Worm (Caenorhabditis elegans) whole organism, midembryonic: ENCODE data around the gene C08B6.5.

Source experiments
- T22C8.4 ChIP-seq: fragments of 200-800 bp; sonication (Bioruptor generic); IDR thresholded peaks from 2 replicates; pipeline ENCODE4 v1.3.6; 2022; ENCODE audit warnings: missing genetic modification characterization, missing compliant biosample characterization
- cog-1 ChIP-seq: sonication (generic microtip); optimal IDR thresholded peaks from 2 replicates; lab custom pipeline; 2016; ENCODE audit warnings: missing genetic modification characterization, missing compliant biosample characterization
- flt-1 ChIP-seq: fragments of 200-800 bp; sonication (Bioruptor generic); IDR thresholded peaks from 2 replicates; pipeline ENCODE4 v1.3.6; 2022; ENCODE audit warnings: missing genetic modification characterization, missing compliant biosample characterization
- klf-2 ChIP-seq: fragments of 200-800 bp; sonication (Bioruptor generic); conservative IDR thresholded peaks from 2 replicates; pipeline ENCODE4 v1.3.6; 2022; ENCODE audit warnings: missing genetic modification reagents, missing genetic modification characterization, missing compliant biosample characterization
- med-1 ChIP-seq: sonication (generic microtip); optimal IDR thresholded peaks from 2 replicates; lab custom pipeline; 2017; ENCODE audit warnings: missing genetic modification characterization, mild to moderate bottlenecking, missing compliant biosample characterization, antibody characterized with exemption, missing genetic modification reagents; ENCODE audit not compliant: insufficient read depth
- ref-1 ChIP-seq: fragments of 200-800 bp; sonication (Bioruptor generic); conservative IDR thresholded peaks from 2 replicates; pipeline ENCODE4 v1.3.6; 2022; ENCODE audit warnings: missing genetic modification reagents, missing genetic modification characterization, missing compliant biosample characterization
- tab-1 ChIP-seq: fragments of 200-800 bp; sonication (Bioruptor generic); IDR thresholded peaks from 2 replicates; pipeline ENCODE4 v1.3.6; 2022; ENCODE audit warnings: missing genetic modification characterization, missing compliant biosample characterization
- ztf-23 ChIP-seq: fragments of 200-800 bp; sonication (Bioruptor generic); IDR thresholded peaks from 2 replicates; pipeline ENCODE4 v1.3.6; 2022; ENCODE audit warnings: missing genetic modification reagents, missing genetic modification characterization, missing compliant biosample characterization
- ztf-29 ChIP-seq: fragments of 200-800 bp; sonication (Bioruptor generic); IDR thresholded peaks from 2 replicates; pipeline ENCODE4 v1.3.6; 2022; ENCODE audit warnings: missing genetic modification reagents, missing genetic modification characterization, missing compliant biosample characterization

C08B6.5 gene

DNA sequence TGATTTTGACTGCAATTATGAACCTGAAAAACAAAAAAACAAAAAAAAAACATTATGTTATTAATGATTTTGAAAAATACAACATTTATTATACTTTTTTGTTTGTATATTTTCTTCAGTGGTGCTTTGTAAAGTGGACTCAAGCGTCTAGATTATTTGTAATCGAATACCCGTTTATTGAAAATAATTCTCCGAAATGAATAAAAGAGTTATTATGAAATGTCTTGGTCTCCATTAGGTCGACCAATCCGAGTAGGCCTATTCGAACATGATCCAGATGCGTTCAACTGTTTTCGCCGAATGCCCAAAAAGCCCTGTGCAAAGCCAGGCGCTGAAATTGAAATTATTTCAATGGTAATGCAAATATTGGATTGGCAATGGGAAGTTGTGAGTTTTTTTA lies at the start of gene C08B6.5:
C08B6.5 (plus strand) TSS at position 301 of the 400 bp plus-strand sequence.
- no peak for TF ChIP-seq flt-1 (GFP tag; lab: Robert Waterston, UW)
- TF ChIP-seq ztf-29, result no peak
- TF ChIP-seq med-1, result no peak
- no peak for TF ChIP-seq ref-1 (GFP tag; lab: Robert Waterston, UW)

DNA sequence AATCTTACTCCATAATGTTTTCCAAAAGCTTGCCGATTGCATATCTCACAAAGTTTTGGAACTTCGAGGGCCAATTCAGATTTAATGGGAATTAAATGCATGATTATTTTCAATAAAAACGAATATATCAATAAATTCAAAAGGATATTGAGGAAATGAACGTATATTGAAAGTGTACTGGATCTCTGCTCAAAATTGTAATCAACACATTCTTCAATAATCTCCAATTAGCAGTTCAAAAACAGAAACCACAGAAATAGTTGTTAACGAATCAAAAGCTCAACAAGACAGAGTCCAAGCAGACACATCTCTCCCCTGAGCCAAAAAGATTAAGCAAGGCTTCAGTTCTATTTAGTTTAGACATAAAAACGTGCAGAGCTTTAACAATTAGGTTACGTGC lies 47.0 kb upstream of the C08B6.5 start, which contains the start of gene nhr-192:
nhr-192 (minus strand) TSS at position 101 of the 400 bp plus-strand sequence.
- no peak for TF ChIP-seq ztf-23 (GFP tag; lab: Robert Waterston, UW)
- TF ChIP-seq ztf-29, result no peak
- TF ChIP-seq med-1, result no peak
- no peak for TF ChIP-seq tab-1
- TF ChIP-seq klf-2 (GFP tag; lab: Robert Waterston, UW), result no peak
- TF ChIP-seq cog-1 (tag; lab: Kevin White, UChicago), result no peak
- no peak for TF ChIP-seq T22C8.4 (GFP tag; lab: Robert Waterston, UW)
- no peak for TF ChIP-seq flt-1 (GFP tag; lab: Robert Waterston, UW)
- no peak for TF ChIP-seq ref-1 (GFP tag; lab: Robert Waterston, UW)

DNA sequence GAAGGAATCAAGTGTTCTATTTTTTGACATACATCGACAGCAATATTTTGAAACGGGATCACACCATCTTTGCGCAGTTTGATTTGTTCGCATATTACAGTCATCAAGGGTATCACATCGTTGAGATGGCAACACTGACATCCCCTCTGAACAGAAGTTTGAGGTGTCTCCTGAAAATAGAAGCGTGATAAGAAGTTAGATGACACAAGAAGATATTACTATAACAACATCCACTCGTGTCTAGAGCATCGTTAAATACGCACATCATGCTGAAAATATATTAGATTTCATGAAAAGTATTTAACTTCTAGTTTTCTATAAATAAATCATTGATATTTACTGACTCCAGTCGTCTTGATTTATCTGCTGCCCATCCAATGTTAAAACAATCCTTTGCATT lies 44.8 kb upstream of the C08B6.5 start:
- TF ChIP-seq cog-1 (tag; lab: Kevin White, UChicago) (no peak), med-1 (no peak), flt-1 (GFP tag; lab: Robert Waterston, UW) (no peak), T22C8.4 (GFP tag; lab: Robert Waterston, UW) (no peak), ztf-29 (no peak), tab-1 (no peak), ztf-23 (GFP tag; lab: Robert Waterston, UW) (no peak), ref-1 (GFP tag; lab: Robert Waterston, UW) (no peak)

DNA sequence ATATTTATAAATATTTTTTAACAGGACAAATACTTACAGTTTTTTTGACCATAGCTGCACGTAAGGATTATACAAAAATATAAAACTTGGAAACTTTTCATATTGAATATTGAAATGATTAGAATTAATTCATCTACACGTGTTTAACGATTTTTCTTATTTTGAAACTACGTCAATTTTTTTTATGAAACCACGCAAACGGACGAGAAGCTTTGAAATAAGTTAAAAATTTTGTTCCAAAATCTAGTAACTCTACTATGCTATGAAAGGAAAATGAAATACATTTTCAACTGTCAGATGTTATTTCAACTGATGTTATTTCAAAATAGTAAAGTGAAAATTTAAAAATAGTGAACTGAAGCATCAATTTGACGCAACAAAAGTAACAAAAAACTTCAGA lies 43.8 kb upstream of the C08B6.5 start, which contains the start of gene F57A8.6:
F57A8.6 (minus strand) TSS at position 101 of the 400 bp plus-strand sequence.
- no peak for TF ChIP-seq ref-1 (GFP tag; lab: Robert Waterston, UW)
- no peak for TF ChIP-seq T22C8.4 (GFP tag; lab: Robert Waterston, UW)
- TF ChIP-seq ztf-23 (GFP tag; lab: Robert Waterston, UW), result no peak
- no peak for TF ChIP-seq tab-1

DNA sequence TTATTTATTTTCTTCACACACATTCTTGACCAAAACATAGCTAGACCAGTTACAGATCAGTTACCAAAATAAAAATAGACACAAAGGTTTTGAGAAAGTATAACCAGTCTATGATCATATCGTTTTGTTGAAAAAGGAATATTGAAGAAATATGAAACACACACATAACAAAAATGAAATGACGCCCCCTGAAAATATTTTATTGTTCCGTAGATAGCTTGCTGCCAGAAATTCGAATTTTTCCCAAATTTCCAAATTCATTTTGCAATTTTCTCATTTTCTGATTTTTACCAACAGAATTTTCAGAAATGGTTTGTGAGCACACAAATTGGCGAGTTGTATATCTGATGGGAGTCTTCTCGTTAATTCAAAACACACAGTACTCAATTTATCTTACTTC lies 42.1 kb upstream of the C08B6.5 start, which contains the start of gene F57A8.7:
F57A8.7 (plus strand) TSS at position 301 of the 400 bp plus-strand sequence.
- TF ChIP-seq ztf-23 (GFP tag; lab: Robert Waterston, UW), result no peak

DNA sequence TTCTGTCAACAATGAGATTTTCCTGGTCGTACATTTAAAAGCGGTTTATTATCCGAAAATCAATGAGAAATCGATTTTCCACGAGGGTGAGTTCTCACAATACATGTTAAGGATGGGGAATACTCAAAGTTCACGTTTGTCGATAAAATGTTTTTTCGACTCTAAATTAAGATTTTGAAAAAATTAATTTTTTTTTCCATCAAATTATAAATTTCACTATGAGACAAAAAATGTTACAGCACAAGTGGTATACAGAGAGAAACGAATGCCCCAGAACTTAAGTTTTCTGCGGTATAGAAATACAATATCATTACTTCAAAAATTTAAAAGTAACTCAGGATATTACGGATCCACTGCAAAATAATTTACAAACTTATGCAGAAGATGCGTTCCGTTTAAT lies 39.3 kb upstream of the C08B6.5 start, which contains the start of gene R04B5.1:
R04B5.1 (minus strand) TSS at position 101 of the 400 bp plus-strand sequence.
- no peak for TF ChIP-seq flt-1 (GFP tag; lab: Robert Waterston, UW)
- TF ChIP-seq T22C8.4 (GFP tag; lab: Robert Waterston, UW), result no peak
- TF ChIP-seq tab-1, result no peak
- no peak for TF ChIP-seq med-1
- TF ChIP-seq cog-1 (tag; lab: Kevin White, UChicago), result no peak
- no peak for TF ChIP-seq ztf-23 (GFP tag; lab: Robert Waterston, UW)

DNA sequence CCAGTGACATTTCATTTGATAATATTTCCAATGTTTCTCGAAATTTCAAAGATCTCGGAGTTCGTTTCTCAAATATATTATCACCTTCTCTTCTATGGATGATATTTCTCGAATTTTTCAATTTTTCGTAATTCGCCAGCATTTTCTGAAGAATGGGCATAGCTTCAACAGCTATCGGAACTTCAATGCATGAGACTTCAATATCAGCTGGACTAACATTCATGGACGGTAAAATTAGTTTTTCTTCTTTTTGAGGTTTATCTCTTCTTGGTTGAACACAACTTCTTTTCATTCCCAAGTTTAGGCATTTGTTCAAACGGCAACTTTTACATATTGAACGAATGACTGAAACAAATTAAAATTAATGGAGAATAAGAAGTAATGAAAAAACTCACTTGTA lies 36.7 kb upstream of the C08B6.5 start:
- no peak for TF ChIP-seq tab-1
- TF ChIP-seq T22C8.4 (GFP tag; lab: Robert Waterston, UW), result no peak

DNA sequence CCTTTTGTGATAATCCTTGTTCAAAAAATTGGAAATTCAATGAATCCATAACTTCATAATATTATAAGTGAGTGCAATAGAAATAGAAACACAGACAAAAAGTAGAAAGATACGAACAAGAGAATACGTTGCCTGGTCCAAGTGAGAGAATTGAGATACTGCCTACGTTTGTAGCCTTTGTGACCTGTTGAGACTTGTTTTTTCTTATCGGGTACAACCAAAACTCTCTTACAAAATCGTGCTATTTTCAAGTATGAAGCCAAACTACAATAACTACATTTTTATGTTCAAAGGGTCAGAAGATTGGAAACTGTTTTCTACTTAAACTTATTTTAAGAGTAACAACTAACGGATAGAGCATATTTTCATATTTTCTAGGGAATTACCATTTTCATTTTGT lies 35.9 kb upstream of the C08B6.5 start, which contains the start of gene nhr-205:
nhr-205 (minus strand) TSS at position 141 of the 400 bp plus-strand sequence.
- TF ChIP-seq ztf-29, result no peak
- no peak for TF ChIP-seq klf-2 (GFP tag; lab: Robert Waterston, UW)
- TF ChIP-seq cog-1 (tag; lab: Kevin White, UChicago), result no peak

DNA sequence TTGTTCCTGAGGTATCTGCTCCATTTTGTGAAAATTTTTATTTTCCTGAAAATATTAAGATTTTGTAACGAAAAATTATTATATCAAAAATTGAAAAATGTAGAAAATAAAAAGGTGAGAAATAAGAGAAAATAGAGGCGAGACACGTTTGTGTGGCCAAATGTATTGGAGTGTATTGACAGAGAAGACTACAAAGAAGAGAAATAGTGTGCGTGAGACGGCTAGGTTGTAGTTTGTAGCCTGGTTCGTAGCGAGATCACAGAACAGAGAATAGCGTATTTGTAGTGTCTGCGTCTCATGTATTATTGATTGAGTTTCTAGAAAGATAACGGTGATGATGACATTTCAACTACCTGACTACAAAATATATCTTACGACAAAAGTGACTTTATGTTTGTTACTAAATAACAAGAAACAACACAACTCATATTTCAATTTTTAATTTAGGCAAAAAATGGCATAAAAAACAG lies 33.5 kb upstream of the C08B6.5 start, which contains the start of gene nhr-12:
nhr-12 (minus strand) TSS at position 51 of the 470 bp plus-strand sequence.
- TF ChIP-seq cog-1 (tag; lab: Kevin White, UChicago), result no peak
- no peak for TF ChIP-seq ref-1 (GFP tag; lab: Robert Waterston, UW)
- no peak for TF ChIP-seq ztf-23 (GFP tag; lab: Robert Waterston, UW)
- TF ChIP-seq klf-2 (GFP tag; lab: Robert Waterston, UW), result no peak
- no peak for TF ChIP-seq med-1
- no peak for TF ChIP-seq ztf-29
- TF ChIP-seq T22C8.4 (GFP tag; lab: Robert Waterston, UW), result no peak
- no peak for TF ChIP-seq tab-1
- no peak for TF ChIP-seq flt-1 (GFP tag; lab: Robert Waterston, UW)

DNA sequence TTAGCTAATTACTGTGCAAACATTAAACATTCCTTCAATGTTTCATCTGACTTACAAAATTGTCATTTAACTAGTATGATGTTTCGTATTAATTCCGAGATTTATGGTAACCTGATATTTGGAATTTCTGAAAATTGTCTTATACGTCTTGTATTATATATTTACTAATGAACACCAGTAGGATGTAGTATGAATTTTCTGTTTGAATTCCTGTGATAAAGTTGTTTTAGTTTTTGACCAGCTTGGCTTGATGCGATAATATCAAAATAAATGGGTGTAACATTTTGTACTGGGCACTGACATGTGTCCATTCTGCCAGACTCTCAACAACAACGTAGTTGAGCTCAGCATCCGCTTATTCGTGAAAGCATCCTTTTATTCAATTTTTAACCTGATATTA lies 32.7 kb upstream of the C08B6.5 start, which contains the start of gene R04B5.6:
R04B5.6 (plus strand) TSS at position 301 of the 400 bp plus-strand sequence.
- TF ChIP-seq tab-1 (no peak), cog-1 (tag; lab: Kevin White, UChicago) (no peak), ztf-23 (GFP tag; lab: Robert Waterston, UW) (no peak), T22C8.4 (GFP tag; lab: Robert Waterston, UW) (no peak), flt-1 (GFP tag; lab: Robert Waterston, UW) (no peak), med-1 (no peak), ref-1 (GFP tag; lab: Robert Waterston, UW) (no peak), klf-2 (GFP tag; lab: Robert Waterston, UW) (no peak), ztf-29 (no peak)

DNA sequence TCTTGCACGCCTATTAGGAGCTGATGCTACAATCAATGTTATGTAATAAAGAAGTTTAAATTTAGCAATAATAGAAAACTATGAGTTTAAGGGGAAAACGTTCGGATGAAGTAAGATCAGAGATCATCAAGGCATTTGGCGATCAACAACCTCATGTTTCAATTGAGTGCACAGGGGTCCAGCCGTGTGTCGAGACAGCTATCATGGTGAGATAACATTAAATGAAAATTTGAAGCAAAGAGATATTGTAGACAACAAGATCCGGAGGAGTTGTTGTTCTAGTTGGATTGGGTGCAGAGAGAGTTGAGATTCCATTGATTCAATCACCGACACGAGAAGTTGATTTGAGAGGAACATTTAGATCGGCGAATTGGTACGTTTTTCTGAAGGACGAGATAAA lies 31.4 kb upstream of the C08B6.5 start:
- TF ChIP-seq ztf-23 (GFP tag; lab: Robert Waterston, UW) (no peak), T22C8.4 (GFP tag; lab: Robert Waterston, UW) (no peak), ref-1 (GFP tag; lab: Robert Waterston, UW) (no peak)
